Fruit fly (Drosophila melanogaster) whole organism, embryonic: Measurements from ENCODE around the gene CG6290.

Experiments used
- Adf1 ChIP-seq: fragments of 200-800 bp; sonication (Bioruptor generic); IDR thresholded peaks from 2 replicates; pipeline ENCODE4 v1.3.6; 2022; ENCODE audit warnings: missing biosample characterization, missing genetic modification characterization
- CG10321 ChIP-seq: fragments of 200-800 bp; sonication (Bioruptor generic); IDR thresholded peaks from 2 replicates; pipeline ENCODE4 v1.3.6; 2022; ENCODE audit warnings: missing biosample characterization, missing genetic modification characterization
- CG10543 ChIP-seq: fragments of 200-800 bp; sonication (Bioruptor generic); optimal IDR thresholded peaks from 3 replicates; lab custom pipeline; 2017; ENCODE audit warnings: missing biosample characterization, mild to moderate bottlenecking, missing genetic modification characterization, moderate library complexity
- CG13287 ChIP-seq: fragments of 200-800 bp; sonication (Bioruptor generic); IDR thresholded peaks from 2 replicates; pipeline ENCODE4 v1.3.6; 2022; ENCODE audit warnings: missing biosample characterization, missing genetic modification characterization; ENCODE audit not compliant: partially characterized antibody
- CG15601 ChIP-seq: fragments of 200-800 bp; sonication (Bioruptor generic); optimal IDR thresholded peaks from 3 replicates; lab custom pipeline; 2019; ENCODE audit warnings: missing biosample characterization, mild to moderate bottlenecking, missing genetic modification characterization, moderate library complexity
- CG18011 ChIP-seq: fragments of 200-800 bp; sonication (Bioruptor generic); optimal IDR thresholded peaks from 2 replicates; lab custom pipeline; 2017; ENCODE audit warnings: missing biosample characterization, missing genetic modification characterization, mild to moderate bottlenecking, moderate library complexity, missing genotype
- CG2712 ChIP-seq: fragments of 200-800 bp; optimal IDR thresholded peaks from 3 replicates; lab custom pipeline; 2019; ENCODE audit warnings: missing biosample characterization, mild to moderate bottlenecking, missing genetic modification characterization, moderate library complexity
- CG32767 ChIP-seq: fragments of 200-800 bp; sonication (Bioruptor generic); IDR thresholded peaks from 2 replicates; pipeline ENCODE4 v1.3.6; 2022; ENCODE audit warnings: missing biosample characterization, missing genetic modification characterization
- CG5180 ChIP-seq: fragments of 200-800 bp; sonication (Bioruptor generic); optimal IDR thresholded peaks from 3 replicates; lab custom pipeline; 2017; ENCODE audit warnings: missing biosample characterization, missing genetic modification characterization, mild to moderate bottlenecking, moderate library complexity, missing genetic modification reagents
- CG6175 ChIP-seq: fragments of 200-800 bp; sonication (Bioruptor generic); IDR thresholded peaks from 3 replicates; pipeline ENCODE4 v1.3.6; 2022; ENCODE audit warnings: missing biosample characterization, missing genetic modification characterization
- CG8765 ChIP-seq: fragments of 200-800 bp; sonication (Bioruptor generic); IDR thresholded peaks from 2 replicates; pipeline ENCODE4 v1.3.6; 2022; ENCODE audit warnings: missing biosample characterization, missing genetic modification characterization
- CG8924 ChIP-seq: fragments of 200-800 bp; optimal IDR thresholded peaks from 3 replicates; lab custom pipeline; 2019; ENCODE audit warnings: missing biosample characterization, mild to moderate bottlenecking, missing genetic modification characterization, moderate library complexity
- CG9215 ChIP-seq: fragments of 200-800 bp; sonication (Bioruptor generic); IDR thresholded peaks from 2 replicates; pipeline ENCODE4 v1.3.6; 2022; ENCODE audit warnings: missing biosample characterization, missing genetic modification characterization
- D19B ChIP-seq: fragments of 200-800 bp; sonication (Bioruptor generic); optimal IDR thresholded peaks from 2 replicates; lab custom pipeline; 2017; ENCODE audit warnings: missing biosample characterization, mild to moderate bottlenecking, missing genetic modification characterization
- Deaf1 ChIP-seq: fragments of 200-800 bp; optimal IDR thresholded peaks from 3 replicates; lab custom pipeline; 2019; ENCODE audit warnings: missing biosample characterization, mild to moderate bottlenecking, missing genetic modification characterization, moderate library complexity
- Dek ChIP-seq: fragments of 200-800 bp; sonication (Bioruptor generic); optimal IDR thresholded peaks from 3 replicates; lab custom pipeline; 2019; ENCODE audit warnings: missing biosample characterization, mild to moderate bottlenecking, missing genetic modification characterization, moderate library complexity
- Dfd ChIP-seq, 2 experiments: fragments of >200 bp; optimal IDR thresholded peaks; 2 replicates each; lab custom pipeline; 2017; ENCODE audit warnings: missing biosample characterization in 2 of 2, missing genetic modification characterization in 2 of 2
- Doc2 ChIP-seq: fragments of 200-800 bp; sonication (Bioruptor generic); IDR thresholded peaks from 2 replicates; pipeline ENCODE4 v1.3.6; 2022; ENCODE audit warnings: missing biosample characterization, missing genetic modification characterization
- Doc3 ChIP-seq: fragments of 200-800 bp; sonication (Bioruptor generic); IDR thresholded peaks from 3 replicates; pipeline ENCODE4 v1.3.6; 2022; ENCODE audit warnings: missing biosample characterization, missing genetic modification characterization; ENCODE audit not compliant: partially characterized antibody
- E2f1 ChIP-seq: fragments of 200-800 bp; sonication (Bioruptor generic); IDR thresholded peaks from 2 replicates; pipeline ENCODE4 v1.3.6; 2022; ENCODE audit warnings: missing biosample characterization, missing genetic modification characterization
- Ets65A ChIP-seq: fragments of 200-800 bp; sonication (Bioruptor generic); peaks from one replicate; lab custom pipeline; 2016; ENCODE audit warnings: missing biosample characterization, missing genetic modification characterization
- HLH54F ChIP-seq: fragments of 200-800 bp; sonication (Bioruptor generic); optimal IDR thresholded peaks from 3 replicates; lab custom pipeline; 2016; ENCODE audit warnings: missing biosample characterization, missing genetic modification characterization
- Mad ChIP-seq: fragments of 200-800 bp; sonication (Bioruptor generic); optimal IDR thresholded peaks from 2 replicates; lab custom pipeline; 2016; ENCODE audit warnings: missing biosample characterization, missing genetic modification characterization
- Neu2 ChIP-seq: fragments of 200-800 bp; sonication (Bioruptor generic); optimal IDR thresholded peaks from 3 replicates; lab custom pipeline; 2016; ENCODE audit warnings: missing biosample characterization, missing genetic modification characterization, borderline replicate concordance
- PHDP ChIP-seq: fragments of 200-800 bp; sonication (Bioruptor generic); optimal IDR thresholded peaks from 3 replicates; lab custom pipeline; 2018; ENCODE audit warnings: missing biosample characterization, mild to moderate bottlenecking, missing genetic modification characterization, moderate library complexity
- Sox100B ChIP-seq: fragments of 200-800 bp; sonication (Bioruptor generic); optimal IDR thresholded peaks from 3 replicates; lab custom pipeline; 2018; ENCODE audit warnings: missing biosample characterization, mild to moderate bottlenecking, missing genetic modification characterization
- Sry-β ChIP-seq: fragments of 200-800 bp; sonication (Bioruptor generic); optimal IDR thresholded peaks from 2 replicates; lab custom pipeline; 2018; ENCODE audit warnings: missing biosample characterization, mild to moderate bottlenecking, missing genetic modification characterization, moderate library complexity
- Sry-δ ChIP-seq: fragments of 200-800 bp; sonication (Bioruptor generic); optimal IDR thresholded peaks from 2 replicates; lab custom pipeline; 2016; ENCODE audit warnings: missing biosample characterization, missing genetic modification characterization
- aop ChIP-seq: fragments of 200-800 bp; sonication (Bioruptor generic); IDR thresholded peaks from 2 replicates; pipeline ENCODE4 v1.3.6; 2022; ENCODE audit warnings: missing biosample characterization, missing genetic modification characterization
- bcd ChIP-seq: fragments of 200-800 bp; sonication (Bioruptor generic); optimal IDR thresholded peaks from 2 replicates; lab custom pipeline; 2017; ENCODE audit warnings: missing biosample characterization, mild to moderate bottlenecking, missing genetic modification characterization
- crp ChIP-seq, 2 experiments: fragments of 200-800 bp; sonication (Bioruptor generic); optimal IDR thresholded peaks; 2 replicates in 1 of 2; 3 replicates in 1 of 2; lab custom pipeline; 2017; ENCODE audit warnings: missing biosample characterization in 2 of 2, missing genetic modification characterization in 2 of 2, mild to moderate bottlenecking in 1 of 2, moderate library complexity in 1 of 2
- hbn ChIP-seq: fragments of 200-800 bp; sonication (Bioruptor generic); IDR thresholded peaks from 2 replicates; pipeline ENCODE4 v1.3.6; 2022; ENCODE audit warnings: missing biosample characterization, missing genetic modification characterization; ENCODE audit not compliant: partially characterized antibody
- kah ChIP-seq: fragments of 200-800 bp; sonication (Bioruptor generic); optimal IDR thresholded peaks from 2 replicates; lab custom pipeline; 2018; ENCODE audit warnings: missing biosample characterization, mild to moderate bottlenecking, missing genetic modification characterization
- lab ChIP-seq: fragments of 200-800 bp; sonication (Bioruptor generic); optimal IDR thresholded peaks from 3 replicates; lab custom pipeline; 2017; ENCODE audit warnings: missing biosample characterization, missing genetic modification characterization, mild to moderate bottlenecking, moderate library complexity, missing genetic modification reagents
- maf-S ChIP-seq: fragments of 200-800 bp; sonication (Bioruptor generic); optimal IDR thresholded peaks from 2 replicates; lab custom pipeline; 2016; ENCODE audit warnings: missing biosample characterization, missing genetic modification characterization
- pum ChIP-seq: fragments of 200-800 bp; sonication (Bioruptor generic); optimal IDR thresholded peaks from 2 replicates; lab custom pipeline; 2016; ENCODE audit warnings: missing biosample characterization, missing genetic modification characterization
- sna ChIP-seq: fragments of 200-800 bp; sonication (Bioruptor generic); IDR thresholded peaks from 2 replicates; pipeline ENCODE4 v1.3.6; 2022; ENCODE audit warnings: missing biosample characterization, missing genetic modification characterization; ENCODE audit not compliant: partially characterized antibody
- so ChIP-seq: fragments of 200-800 bp; sonication (Bioruptor generic); IDR thresholded peaks from 3 replicates; pipeline ENCODE4 v1.3.6; 2022; ENCODE audit warnings: missing biosample characterization, missing genetic modification characterization
- stc ChIP-seq: fragments of 200-800 bp; sonication (Bioruptor generic); IDR thresholded peaks from 2 replicates; pipeline ENCODE4 v1.3.6; 2022; ENCODE audit warnings: missing biosample characterization, missing genetic modification characterization
- stwl ChIP-seq: fragments of 200-800 bp; sonication (Bioruptor generic); optimal IDR thresholded peaks from 3 replicates; lab custom pipeline; 2018; ENCODE audit warnings: missing biosample characterization, mild to moderate bottlenecking, missing genetic modification characterization, moderate library complexity
- sug ChIP-seq: fragments of 200-800 bp; optimal IDR thresholded peaks from 2 replicates; lab custom pipeline; 2019; ENCODE audit warnings: missing biosample characterization, mild to moderate bottlenecking, missing genetic modification characterization, moderate library complexity
- tio ChIP-seq: fragments of 200-800 bp; sonication (Bioruptor generic); optimal IDR thresholded peaks from 2 replicates; lab custom pipeline; 2017; ENCODE audit warnings: missing biosample characterization, missing genetic modification characterization, inconsistent platforms
- z ChIP-seq: fragments of 200-800 bp; sonication (Bioruptor generic); IDR thresholded peaks from 3 replicates; pipeline ENCODE4 v1.3.6; 2022; ENCODE audit warnings: missing biosample characterization, missing genetic modification characterization

CG6290 gene

DNA sequence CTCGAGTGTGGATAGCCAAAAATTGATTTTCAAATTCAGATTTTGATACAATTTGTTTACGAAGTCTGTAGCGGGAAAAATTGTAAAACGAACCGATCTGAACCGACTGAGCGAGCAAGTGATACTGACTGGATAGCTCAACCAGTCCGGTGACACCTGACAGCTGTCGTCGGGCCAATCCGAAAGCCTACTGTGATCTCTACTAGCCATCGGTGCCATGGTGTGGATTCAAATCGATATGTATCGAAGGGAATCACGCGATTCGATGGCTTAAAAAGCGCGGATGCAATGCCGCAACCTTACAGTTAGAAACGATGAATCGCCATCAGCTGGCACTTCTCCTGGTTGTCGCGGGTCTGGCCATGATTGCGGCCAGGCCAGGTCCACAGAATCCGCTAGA, at the start of gene CG6290:
TSS of gene CG6290 (plus strand) at position 301 of the 400 bp plus-strand sequence.
- TF ChIP-seq Sry-β (no peak), lab (GFP tag; lab: Kevin White, UChicago) (no peak), CG6175 (GFP tag; lab: Robert Waterston, UW) (no peak), so (GFP tag; lab: Robert Waterston, UW) (no peak), CG32767 (GFP tag; lab: Robert Waterston, UW) (no peak)

- no peak for TF ChIP-seq CG18011 (GFP tag; lab: Kevin White, UChicago)
- no peak for TF ChIP-seq Dek
- no peak for TF ChIP-seq CG2712 (tag; lab: Kevin White, UChicago)
- TF ChIP-seq Sry-δ (GFP tag; lab: Kevin White, UChicago) = no peak
- no peak for TF ChIP-seq E2f1
Measured at dm6 chrX:18395157-18395556, 42.1 kb upstream of the CG6290 start.

DNA sequence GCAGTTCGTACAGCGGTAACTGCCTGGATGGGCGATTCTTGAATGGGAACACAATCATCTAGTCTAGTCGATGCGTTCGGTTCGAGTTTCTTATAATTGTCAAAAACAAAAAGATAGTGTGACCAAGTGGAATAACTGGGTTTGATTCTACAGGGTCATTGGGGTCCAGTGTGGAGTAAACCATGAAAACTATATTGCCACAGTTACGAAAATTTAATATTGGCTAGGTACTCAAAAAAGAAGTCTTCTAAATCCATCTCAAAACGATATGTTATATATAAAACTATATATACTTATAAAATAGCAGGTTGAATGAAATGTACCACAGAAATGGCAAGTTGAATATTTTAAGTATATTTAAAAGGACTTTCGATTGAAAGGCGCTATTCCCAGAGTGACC, 37.3 kb upstream of the CG6290 start, which contains the start of gene CG34328:
TSS of gene CG34328 (minus strand) at position 101 of the 400 bp plus-strand sequence.
- TF ChIP-seq stwl (tag; lab: Kevin White, UChicago) = peak; percentile 16
- TF ChIP-seq maf-S (GFP tag; lab: Kevin White, UChicago) = no peak

- no peak for TF ChIP-seq bcd (GFP tag; lab: Kevin White, UChicago)
- TF ChIP-seq D19B (GFP tag; lab: Kevin White, UChicago) = peak; percentile 10
- TF ChIP-seq CG8924 (tag; lab: Kevin White, UChicago) = no peak
- TF ChIP-seq Ets65A (GFP tag; lab: Kevin White, UChicago) = no peak
- no peak for TF ChIP-seq CG6175 (GFP tag; lab: Robert Waterston, UW)
- no peak for TF ChIP-seq hbn (GFP tag; lab: Robert Waterston, UW)
- no peak for TF ChIP-seq CG10543
- TF ChIP-seq Mad (GFP tag; lab: Kevin White, UChicago) = no peak
Measured at dm6 chrX:18402564-18402963, 34.7 kb upstream of the CG6290 start.

dm6 chrX:18404150-18404631, 33.1 kb upstream of the CG6290 start:
- TF ChIP-seq Doc2 (GFP tag; lab: Robert Waterston, UW) (no peak), CG5180 (GFP tag; lab: Kevin White, UChicago) (no peak), z (GFP tag; lab: Robert Waterston, UW) (no peak), stc (GFP tag; lab: Robert Waterston, UW) (peak; percentile 12; the same call in 1 of the 2 replicates), crp (GFP tag; optimal IDR thresholded peaks at IDR 0.05; lab: Kevin White, UChicago) (peak in 1 of 2 experiments; percentile 11), Neu2 (no peak), kah (GFP tag; lab: Kevin White, UChicago) (no peak), sna (GFP tag; lab: Robert Waterston, UW) (no peak), pum (GFP tag; lab: Kevin White, UChicago) (no peak), Adf1 (GFP tag; lab: Robert Waterston, UW) (peak; percentile 80; the same call in 1 of the 2 replicates), tio (GFP tag; lab: Kevin White, UChicago) (no peak), HLH54F (GFP tag; lab: Kevin White, UChicago) (no peak), Dfd (GFP tag; optimal IDR thresholded peaks at IDR 0.05; lab: Kevin White, UChicago) (no peak), CG10321 (no peak), Doc3 (GFP tag; lab: Robert Waterston, UW) (no peak), aop (GFP tag; lab: Robert Waterston, UW) (0 out of 2 replicates have a peak, but pooled peaks have one; percentile 11), PHDP (no peak), CG8765 (no peak), CG9215 (GFP tag; lab: Robert Waterston, UW) (no peak), Deaf1 (tag; lab: Kevin White, UChicago) (peak; percentile 17), so (GFP tag; lab: Robert Waterston, UW) (no peak), bcd (GFP tag; lab: Kevin White, UChicago) (no peak), sug (peak; percentile 18), CG15601 (tag; lab: Kevin White, UChicago) (no peak), Sox100B (no peak), CG13287 (peak; percentile 25; the same call in 1 of the 2 replicates)
